Fruit fly (Drosophila melanogaster) whole organism, prepupa: ENCODE data around the gene CG17600.

ENCODE experiments used
- Blimp-1 ChIP-seq: fragments of 200-800 bp; sonication (Bioruptor generic); optimal IDR thresholded peaks from 3 replicates; lab custom pipeline; 2017; ENCODE audit warnings: missing biosample characterization, missing genetic modification characterization, mild to moderate bottlenecking, moderate library complexity, missing genetic modification reagents
- CG10631 ChIP-seq: fragments of 200-800 bp; sonication (Bioruptor generic); optimal IDR thresholded peaks from 2 replicates; lab custom pipeline; 2016; ENCODE audit warnings: missing biosample characterization, missing genetic modification characterization
- CG11294 ChIP-seq: fragments of 200-800 bp; sonication (Bioruptor generic); IDR thresholded peaks from 2 replicates; pipeline ENCODE4 v1.3.6; 2022; ENCODE audit warnings: missing biosample characterization, missing genetic modification characterization
- CG11762 ChIP-seq: fragments of 200-800 bp; sonication (Bioruptor generic); optimal IDR thresholded peaks from 3 replicates; lab custom pipeline; 2016; ENCODE audit warnings: missing biosample characterization, missing genetic modification characterization; ENCODE audit not compliant: insufficient read depth
- CG11902 ChIP-seq: fragments of 200-800 bp; sonication (Bioruptor generic); optimal IDR thresholded peaks from 3 replicates; lab custom pipeline; 2016; ENCODE audit warnings: missing biosample characterization, missing genetic modification characterization
- CG3032 ChIP-seq: fragments of 200-800 bp; optimal IDR thresholded peaks from 2 replicates; lab custom pipeline; 2019; ENCODE audit warnings: missing biosample characterization, mild to moderate bottlenecking, missing genetic modification characterization, moderate library complexity
- CG31627 ChIP-seq: fragments of 200-800 bp; sonication (Bioruptor generic); optimal IDR thresholded peaks from 3 replicates; lab custom pipeline; 2016; ENCODE audit warnings: missing biosample characterization, missing genetic modification characterization
- CG32006 ChIP-seq: fragments of 200-800 bp; sonication (Bioruptor generic); optimal IDR thresholded peaks from 3 replicates; lab custom pipeline; 2017; ENCODE audit warnings: missing biosample characterization, mild to moderate bottlenecking, missing genetic modification characterization
- CG3919 ChIP-seq: fragments of 200-800 bp; sonication (Bioruptor generic); optimal IDR thresholded peaks from 3 replicates; lab custom pipeline; 2016; ENCODE audit warnings: missing biosample characterization, missing genetic modification characterization
- CG4318 ChIP-seq: fragments of 200-800 bp; sonication (Bioruptor generic); optimal IDR thresholded peaks from 3 replicates; lab custom pipeline; 2017; ENCODE audit warnings: missing biosample characterization, mild to moderate bottlenecking, missing genetic modification characterization
- CG6163 ChIP-seq: fragments of 200-800 bp; sonication (Bioruptor generic); IDR thresholded peaks from 3 replicates; pipeline ENCODE4 v1.3.6; 2022; ENCODE audit warnings: missing biosample characterization, missing genetic modification characterization
- CG6276 ChIP-seq: fragments of 200-800 bp; sonication (Bioruptor generic); optimal IDR thresholded peaks from 2 replicates; lab custom pipeline; 2017; ENCODE audit warnings: missing biosample characterization, mild to moderate bottlenecking, missing genetic modification characterization
- CG6808 ChIP-seq: fragments of 200-800 bp; sonication (Bioruptor generic); optimal IDR thresholded peaks from 3 replicates; lab custom pipeline; 2017; ENCODE audit warnings: missing biosample characterization, missing genetic modification characterization, mild to moderate bottlenecking, moderate library complexity, missing genetic modification reagents
- CG7368 ChIP-seq: fragments of 200-800 bp; sonication (Bioruptor generic); optimal IDR thresholded peaks from 3 replicates; lab custom pipeline; 2016; ENCODE audit warnings: missing biosample characterization, missing genetic modification characterization
- CG8119 ChIP-seq: fragments of 200-800 bp; sonication (Bioruptor generic); IDR thresholded peaks from 3 replicates; pipeline ENCODE4 v1.3.6; 2022; ENCODE audit warnings: missing biosample characterization, missing genetic modification characterization
- CG9139 ChIP-seq: fragments of 200-800 bp; sonication (Bioruptor generic); optimal IDR thresholded peaks from 3 replicates; lab custom pipeline; 2017; ENCODE audit warnings: missing biosample characterization, mild to moderate bottlenecking, missing genetic modification characterization
- Eip75B ChIP-seq: fragments of 200-800 bp; sonication (Bioruptor generic); optimal IDR thresholded peaks from 3 replicates; lab custom pipeline; 2016; ENCODE audit warnings: missing biosample characterization, missing genetic modification characterization
- Eip78C ChIP-seq: fragments of 200-800 bp; sonication (Bioruptor generic); peaks from one replicate; lab custom pipeline; 2016; ENCODE audit warnings: missing biosample characterization, missing genetic modification characterization
- Eip93F ChIP-seq: fragments of 200-800 bp; sonication (Bioruptor generic); optimal IDR thresholded peaks from 2 replicates; lab custom pipeline; 2016; ENCODE audit warnings: missing biosample characterization, mild to moderate bottlenecking, missing genetic modification characterization
- Ets21C ChIP-seq: fragments of 200-800 bp; sonication (Bioruptor generic); optimal IDR thresholded peaks from 3 replicates; lab custom pipeline; 2016; ENCODE audit warnings: missing biosample characterization, missing genetic modification characterization
- Ets96B ChIP-seq: fragments of 200-800 bp; optimal IDR thresholded peaks from 2 replicates; lab custom pipeline; 2019; ENCODE audit warnings: missing biosample characterization, mild to moderate bottlenecking, missing genetic modification characterization, moderate library complexity
- Gug ChIP-seq: fragments of 200-800 bp; sonication (Bioruptor generic); IDR thresholded peaks from 2 replicates; pipeline ENCODE4 v1.3.6; 2022; ENCODE audit warnings: missing biosample characterization, missing genetic modification characterization
- Hr38 ChIP-seq: sonication (Bioruptor generic); optimal IDR thresholded peaks from 2 replicates; lab custom pipeline; 2016; ENCODE audit warnings: missing biosample characterization, missing genetic modification characterization
- OdsH ChIP-seq: fragments of 200-800 bp; sonication (Bioruptor generic); optimal IDR thresholded peaks from 3 replicates; lab custom pipeline; 2016; ENCODE audit warnings: missing biosample characterization, missing genetic modification characterization
- Smox ChIP-seq: fragments of 200-800 bp; sonication (Bioruptor generic); optimal IDR thresholded peaks from 3 replicates; lab custom pipeline; 2016; ENCODE audit warnings: missing biosample characterization, missing genetic modification characterization
- Sox102F ChIP-seq: fragments of 200-800 bp; sonication (Bioruptor generic); optimal IDR thresholded peaks from 2 replicates; lab custom pipeline; 2016; ENCODE audit warnings: missing biosample characterization, mild to moderate bottlenecking, missing genetic modification characterization
- achi ChIP-seq: fragments of 200-800 bp; sonication (Bioruptor generic); optimal IDR thresholded peaks from 3 replicates; lab custom pipeline; 2016; ENCODE audit warnings: missing biosample characterization, missing genetic modification characterization
- cyc ChIP-seq: fragments of 200-800 bp; sonication (Bioruptor generic); optimal IDR thresholded peaks from 3 replicates; lab custom pipeline; 2016; ENCODE audit warnings: missing biosample characterization, missing genetic modification characterization
- dac ChIP-seq: fragments of 200-800 bp; sonication (Bioruptor generic); optimal IDR thresholded peaks from 2 replicates; lab custom pipeline; 2017; ENCODE audit warnings: missing biosample characterization, mild to moderate bottlenecking, missing genetic modification characterization
- dsx ChIP-seq: fragments of 200-800 bp; optimal IDR thresholded peaks from 3 replicates; lab custom pipeline; 2019; ENCODE audit warnings: missing biosample characterization, mild to moderate bottlenecking, missing genetic modification characterization, moderate library complexity; ENCODE audit not compliant: poor library complexity, severe bottlenecking
- eg ChIP-seq: fragments of 200-800 bp; sonication (Bioruptor generic); IDR thresholded peaks from 3 replicates; pipeline ENCODE4 v1.3.6; 2022; ENCODE audit warnings: missing biosample characterization, missing genetic modification characterization
- fd59A ChIP-seq: fragments of 200-800 bp; sonication (Bioruptor generic); optimal IDR thresholded peaks from 2 replicates; lab custom pipeline; 2017; ENCODE audit warnings: missing biosample characterization, mild to moderate bottlenecking, missing genetic modification characterization, missing genetic modification reagents
- fkh ChIP-seq: fragments of 200-800 bp; sonication (Bioruptor generic); optimal IDR thresholded peaks from 3 replicates; lab custom pipeline; 2017; ENCODE audit warnings: missing biosample characterization, mild to moderate bottlenecking, missing genetic modification characterization, moderate library complexity
- lz ChIP-seq: fragments of 200-800 bp; sonication (Bioruptor generic); optimal IDR thresholded peaks from 3 replicates; lab custom pipeline; 2016; ENCODE audit warnings: missing biosample characterization, missing genetic modification characterization
- net ChIP-seq: fragments of 200-800 bp; sonication (Bioruptor generic); optimal IDR thresholded peaks from 3 replicates; lab custom pipeline; 2016; ENCODE audit warnings: missing biosample characterization, missing genetic modification characterization
- spab ChIP-seq: fragments of 200-800 bp; sonication (Bioruptor generic); optimal IDR thresholded peaks from 2 replicates; lab custom pipeline; 2017; ENCODE audit warnings: missing biosample characterization, mild to moderate bottlenecking, missing genetic modification characterization, missing genetic modification reagents
- ss ChIP-seq, 2 experiments: fragments of 200-800 bp; sonication (Bioruptor generic); optimal IDR thresholded peaks; 2 replicates in 1 of 2; 3 replicates in 1 of 2; lab custom pipeline; 2017 to 2018; ENCODE audit warnings: mild to moderate bottlenecking in 2 of 2, missing biosample characterization in 2 of 2, missing genetic modification characterization in 2 of 2, moderate library complexity in 1 of 2
- svp ChIP-seq: fragments of 200-800 bp; sonication (Bioruptor generic); peaks from one replicate; lab custom pipeline; 2016; ENCODE audit warnings: missing biosample characterization, missing genetic modification characterization
- vri ChIP-seq: fragments of 200-800 bp; sonication (Bioruptor generic); optimal IDR thresholded peaks from 3 replicates; lab custom pipeline; 2016; ENCODE audit warnings: missing biosample characterization, mild to moderate bottlenecking, missing genetic modification characterization

CG17600 gene

dm6 chrX:22481860-22482544, 33.0 kb upstream of the CG17600 start, which contains the start of the genes Cp110 and CG12576:
TSS of gene Cp110 (plus strand) at chrX:22482082.
TSS of gene CG12576 (minus strand) at chrX:22482357.
- TF ChIP-seq CG7368 (GFP tag; lab: Kevin White, UChicago) (no peak), Sox102F (no peak), CG10631 (GFP tag; lab: Kevin White, UChicago) (peak; percentile 19), CG3919 (GFP tag; lab: Kevin White, UChicago) (no peak), CG3032 (no peak), net (no peak), CG6276 (GFP tag; lab: Kevin White, UChicago) (no peak), OdsH (no peak), fkh (no peak), CG8119 (GFP tag; lab: Robert Waterston, UW) (no peak), Eip78C (GFP tag; lab: Kevin White, UChicago) (peak; percentile 25), CG11762 (GFP tag; lab: Kevin White, UChicago) (no peak), ss (GFP tag; optimal IDR thresholded peaks at IDR 0.05; lab: Kevin White, UChicago) (no peak), CG11902 (GFP tag; lab: Kevin White, UChicago) (no peak)

dm6 chrX:22486487-22486886, 28.5 kb upstream of the CG17600 start:
- TF ChIP-seq Eip78C (GFP tag; lab: Kevin White, UChicago) = peak; percentile 15
- TF ChIP-seq Sox102F = no peak

dm6 chrX:22486919-22487634, 27.9 kb upstream of the CG17600 start:
- TF ChIP-seq CG11294 (GFP tag; lab: Robert Waterston, UW) (no peak), eg (no peak), CG31627 (GFP tag; lab: Kevin White, UChicago) (no peak), CG8119 (GFP tag; lab: Robert Waterston, UW) (0 out of 3 replicates have a peak, but pooled peaks have one; percentile 10), lz (GFP tag; lab: Kevin White, UChicago) (no peak), Blimp-1 (GFP tag; lab: Kevin White, UChicago) (no peak), Eip93F (GFP tag; lab: Kevin White, UChicago) (no peak), svp (no peak), Hr38 (GFP tag; lab: Kevin White, UChicago) (no peak), Ets21C (GFP tag; lab: Kevin White, UChicago) (no peak), CG6163 (GFP tag; lab: Robert Waterston, UW) (0 out of 3 replicates have a peak, but pooled peaks have one; percentile 20), dsx (GFP tag; lab: Kevin White, UChicago) (no peak), ss (GFP tag; optimal IDR thresholded peaks at IDR 0.05; lab: Kevin White, UChicago) (peak in 1 of 2 experiments; percentile 31), vri (GFP tag; lab: Kevin White, UChicago) (peak; percentile 61), spab (GFP tag; lab: Kevin White, UChicago) (no peak)

dm6 chrX:22487667-22488593, 27.1 kb upstream of the CG17600 start:
- TF ChIP-seq fd59A = no peak
- no peak for TF ChIP-seq ss (GFP tag; optimal IDR thresholded peaks at IDR 0.05; lab: Kevin White, UChicago)
- peak; percentile 21 for TF ChIP-seq achi (GFP tag; lab: Kevin White, UChicago)
- peak; percentile 52 for TF ChIP-seq CG32006 (GFP tag; lab: Kevin White, UChicago)
- no peak for TF ChIP-seq CG4318
- no peak for TF ChIP-seq dac
- peak; percentile 34; the same call in 2 of the 3 replicates for TF ChIP-seq CG8119 (GFP tag; lab: Robert Waterston, UW)
- TF ChIP-seq Eip78C (GFP tag; lab: Kevin White, UChicago) = peak; percentile 88
- TF ChIP-seq Eip93F (GFP tag; lab: Kevin White, UChicago) = no peak
- TF ChIP-seq CG6163 (GFP tag; lab: Robert Waterston, UW) = peak; percentile 53; the same call in 2 of the 3 replicates
- no peak for TF ChIP-seq Blimp-1 (GFP tag; lab: Kevin White, UChicago)
- TF ChIP-seq CG6808 (GFP tag; lab: Kevin White, UChicago) = peak; percentile 21
- peak; percentile 43 for TF ChIP-seq Ets96B (tag; lab: Kevin White, UChicago)
- no peak for TF ChIP-seq CG11902 (GFP tag; lab: Kevin White, UChicago)
- TF ChIP-seq CG6276 (GFP tag; lab: Kevin White, UChicago) = peak; percentile 16
- TF ChIP-seq Smox (GFP tag; lab: Kevin White, UChicago) = no peak
- TF ChIP-seq Eip75B = peak; percentile 26
- TF ChIP-seq Gug = no peak
- TF ChIP-seq cyc (GFP tag; lab: Kevin White, UChicago) = no peak
- peak; percentile 46 for TF ChIP-seq CG3032
- TF ChIP-seq spab (GFP tag; lab: Kevin White, UChicago) = peak; percentile 13
- peak; percentile 14 for TF ChIP-seq CG9139 (GFP tag; lab: Kevin White, UChicago)
